Fruit fly (Drosophila melanogaster) whole organism, embryonic: ENCODE measurements around the gene alphaTub67C.

Experiments
- Antp ChIP-seq: fragments of 200-800 bp; sonication (Bioruptor generic); optimal IDR thresholded peaks from 3 replicates; lab custom pipeline; 2016; ENCODE audit warnings: missing biosample characterization, missing genetic modification characterization
- BEAF-32 ChIP-seq: fragments of 200-800 bp; sonication (Bioruptor generic); optimal IDR thresholded peaks from 3 replicates; lab custom pipeline; 2017; ENCODE audit warnings: missing biosample characterization, missing genetic modification characterization, mild to moderate bottlenecking, moderate library complexity, missing genetic modification reagents
- CG10274 ChIP-seq: fragments of 200-800 bp; sonication (Bioruptor generic); optimal IDR thresholded peaks from 3 replicates; lab custom pipeline; 2017; ENCODE audit warnings: missing biosample characterization, mild to moderate bottlenecking, missing genetic modification characterization
- CG11504 ChIP-seq: fragments of 200-800 bp; sonication (Bioruptor generic); optimal IDR thresholded peaks from 3 replicates; lab custom pipeline; 2019; ENCODE audit warnings: missing biosample characterization, mild to moderate bottlenecking, missing genetic modification characterization, moderate library complexity
- CG12659 ChIP-seq: fragments of 200-800 bp; sonication (Bioruptor generic); optimal IDR thresholded peaks from 3 replicates; lab custom pipeline; 2017; ENCODE audit warnings: mild to moderate bottlenecking, missing biosample characterization, missing genetic modification reagents, missing genetic modification characterization
- CG12942 ChIP-seq: fragments of 200-800 bp; sonication (Bioruptor generic); optimal IDR thresholded peaks from 3 replicates; lab custom pipeline; 2016; ENCODE audit warnings: missing biosample characterization, missing genetic modification characterization
- CG1602 ChIP-seq: fragments of 200-800 bp; sonication (Bioruptor generic); optimal IDR thresholded peaks from 3 replicates; lab custom pipeline; 2016; ENCODE audit warnings: missing biosample characterization, missing genetic modification characterization
- CG16863 ChIP-seq: fragments of 200-800 bp; sonication (Bioruptor generic); optimal IDR thresholded peaks from 3 replicates; lab custom pipeline; 2016; ENCODE audit warnings: missing biosample characterization, missing genetic modification characterization
- CG17359 ChIP-seq: fragments of 200-800 bp; sonication (Bioruptor generic); optimal IDR thresholded peaks from 3 replicates; lab custom pipeline; 2018; ENCODE audit warnings: missing biosample characterization, mild to moderate bottlenecking, missing genetic modification characterization, moderate library complexity
- CG17802 ChIP-seq: fragments of 200-800 bp; sonication (Bioruptor generic); optimal IDR thresholded peaks from 2 replicates; lab custom pipeline; 2018; ENCODE audit warnings: missing biosample characterization, mild to moderate bottlenecking, missing genetic modification characterization, moderate library complexity
- CG18262 ChIP-seq: fragments of 200-800 bp; optimal IDR thresholded peaks from 3 replicates; lab custom pipeline; 2019; ENCODE audit warnings: missing biosample characterization, mild to moderate bottlenecking, missing genetic modification characterization, moderate library complexity
- CG18764 ChIP-seq: fragments of 200-800 bp; sonication (Bioruptor generic); optimal IDR thresholded peaks from 3 replicates; lab custom pipeline; 2016; ENCODE audit warnings: missing biosample characterization, missing genetic modification characterization
- CG30020 ChIP-seq: fragments of 200-800 bp; optimal IDR thresholded peaks from 2 replicates; lab custom pipeline; 2019; ENCODE audit warnings: missing biosample characterization, mild to moderate bottlenecking, missing genetic modification characterization, moderate library complexity
- CG30403 ChIP-seq: fragments of 200-800 bp; sonication (Bioruptor generic); optimal IDR thresholded peaks from 3 replicates; lab custom pipeline; 2016; ENCODE audit warnings: missing biosample characterization, missing genetic modification characterization
- CG31388 ChIP-seq: fragments of 200-800 bp; sonication (Bioruptor generic); optimal IDR thresholded peaks from 2 replicates; lab custom pipeline; 2016; ENCODE audit warnings: missing biosample characterization, missing genetic modification characterization
- CG3838 ChIP-seq: fragments of 200-800 bp; sonication (Bioruptor generic); optimal IDR thresholded peaks from 3 replicates; lab custom pipeline; 2016; ENCODE audit warnings: missing biosample characterization, missing genetic modification characterization
- CG5245 ChIP-seq: fragments of 200-800 bp; sonication (Bioruptor generic); optimal IDR thresholded peaks from 3 replicates; lab custom pipeline; 2016; ENCODE audit warnings: missing biosample characterization, missing genetic modification characterization
- CG7357 ChIP-seq: fragments of 200-800 bp; sonication (Bioruptor generic); IDR thresholded peaks from 3 replicates; pipeline ENCODE4 v1.3.6; 2022; ENCODE audit warnings: missing biosample characterization, missing genetic modification characterization
- CG8478 ChIP-seq: fragments of >200 bp; optimal IDR thresholded peaks from 2 replicates; lab custom pipeline; 2018
- CG8924 ChIP-seq: fragments of 200-800 bp; optimal IDR thresholded peaks from 3 replicates; lab custom pipeline; 2019; ENCODE audit warnings: missing biosample characterization, mild to moderate bottlenecking, missing genetic modification characterization, moderate library complexity
- CG9932 ChIP-seq: fragments of 200-800 bp; sonication (Bioruptor generic); IDR thresholded peaks from 2 replicates; pipeline ENCODE4 v1.3.6; 2022; ENCODE audit warnings: missing biosample characterization, missing genetic modification characterization
- CrebB ChIP-seq: fragments of 200-800 bp; sonication (Bioruptor generic); optimal IDR thresholded peaks from 3 replicates; lab custom pipeline; 2018; ENCODE audit warnings: missing biosample characterization, mild to moderate bottlenecking, missing genetic modification characterization
- ERR ChIP-seq: fragments of 200-800 bp; sonication (Bioruptor generic); optimal IDR thresholded peaks from 2 replicates; lab custom pipeline; 2016; ENCODE audit warnings: missing biosample characterization, missing genetic modification characterization
- Ets65A ChIP-seq: fragments of 200-800 bp; sonication (Bioruptor generic); peaks from one replicate; lab custom pipeline; 2016; ENCODE audit warnings: missing biosample characterization, missing genetic modification characterization
- Hey ChIP-seq: fragments of 200-800 bp; sonication (Bioruptor generic); optimal IDR thresholded peaks from 3 replicates; lab custom pipeline; 2018; ENCODE audit warnings: missing biosample characterization, mild to moderate bottlenecking, missing genetic modification characterization
- HmgD ChIP-seq: fragments of 200-800 bp; sonication (Bioruptor generic); optimal IDR thresholded peaks from 3 replicates; lab custom pipeline; 2016; ENCODE audit warnings: missing biosample characterization, missing genetic modification characterization
- Hmx ChIP-seq: fragments of 200-800 bp; sonication (Bioruptor generic); optimal IDR thresholded peaks from 2 replicates; lab custom pipeline; 2016; ENCODE audit warnings: missing biosample characterization, missing genetic modification characterization
- Lpt ChIP-seq: fragments of >200 bp; optimal IDR thresholded peaks from 2 replicates; lab custom pipeline; 2018; ENCODE audit warnings: missing biosample characterization, missing genetic modification characterization
- Nf-YC ChIP-seq: fragments of 200-800 bp; optimal IDR thresholded peaks from 3 replicates; lab custom pipeline; 2019; ENCODE audit warnings: missing biosample characterization, mild to moderate bottlenecking, missing genetic modification characterization, moderate library complexity
- Opbp ChIP-seq: fragments of 200-800 bp; sonication (Bioruptor generic); IDR thresholded peaks from 3 replicates; pipeline ENCODE4 v1.3.6; 2022; ENCODE audit warnings: missing biosample characterization, missing genetic modification characterization; ENCODE audit not compliant: partially characterized antibody
- Xrp1 ChIP-seq: fragments of 200-800 bp; sonication (Bioruptor generic); IDR thresholded peaks from 2 replicates; pipeline ENCODE4 v1.3.6; 2022; ENCODE audit warnings: missing biosample characterization, missing genetic modification characterization
- bcd ChIP-seq: fragments of 200-800 bp; sonication (Bioruptor generic); optimal IDR thresholded peaks from 2 replicates; lab custom pipeline; 2017; ENCODE audit warnings: missing biosample characterization, mild to moderate bottlenecking, missing genetic modification characterization
- dan ChIP-seq: fragments of 200-800 bp; sonication (Bioruptor generic); IDR thresholded peaks from 2 replicates; pipeline ENCODE4 v1.3.6; 2022; ENCODE audit warnings: missing biosample characterization, missing genetic modification characterization
- ems ChIP-seq: fragments of 200-800 bp; sonication (Bioruptor generic); optimal IDR thresholded peaks from 3 replicates; lab custom pipeline; 2016; ENCODE audit warnings: missing biosample characterization, missing genetic modification characterization
- esg ChIP-seq: fragments of 200-800 bp; sonication (Bioruptor generic); conservative IDR thresholded peaks from 2 replicates; pipeline ENCODE4 v1.3.6; 2022; ENCODE audit warnings: missing biosample characterization, missing genetic modification characterization
- ewg ChIP-seq: fragments of 200-800 bp; sonication (Bioruptor generic); optimal IDR thresholded peaks from 3 replicates; lab custom pipeline; 2017; ENCODE audit warnings: mild to moderate bottlenecking, missing biosample characterization, missing genetic modification reagents, missing genetic modification characterization
- gfzf ChIP-seq: fragments of 200-800 bp; sonication (Bioruptor generic); optimal IDR thresholded peaks from 2 replicates; lab custom pipeline; 2016; ENCODE audit warnings: missing biosample characterization, mild to moderate bottlenecking, missing genetic modification characterization, moderate library complexity
- gt ChIP-seq: fragments of 200-800 bp; sonication (Bioruptor generic); IDR thresholded peaks from 2 replicates; pipeline ENCODE4 v1.3.6; 2022; ENCODE audit warnings: missing biosample characterization, missing genetic modification characterization
- h ChIP-seq: fragments of >200 bp; optimal IDR thresholded peaks from 2 replicates; lab custom pipeline; 2017
- knrl ChIP-seq: fragments of 200-800 bp; sonication (Bioruptor generic); IDR thresholded peaks from 3 replicates; pipeline ENCODE4 v1.3.6; 2022; ENCODE audit warnings: missing biosample characterization, missing genetic modification characterization; ENCODE audit not compliant: partially characterized antibody
- lbe ChIP-seq: fragments of 200-800 bp; sonication (Bioruptor generic); optimal IDR thresholded peaks from 2 replicates; lab custom pipeline; 2016; ENCODE audit warnings: missing biosample characterization, mild to moderate bottlenecking, missing genetic modification characterization
- mirr ChIP-seq: fragments of 200-800 bp; sonication (Bioruptor generic); optimal IDR thresholded peaks from 3 replicates; lab custom pipeline; 2018; ENCODE audit warnings: missing biosample characterization, mild to moderate bottlenecking, missing genetic modification characterization
- p53 ChIP-seq: fragments of 200-800 bp; sonication (Bioruptor generic); optimal IDR thresholded peaks from 2 replicates; lab custom pipeline; 2016; ENCODE audit warnings: missing biosample characterization, missing genetic modification characterization
- pan ChIP-seq, 4 experiments: fragments of >200 bp in 3 of 4; fragments of 200-800 bp in 1 of 4; sonication (Bioruptor generic) in 1 of 4; optimal IDR thresholded peaks in 3 of 4; IDR thresholded peaks in 1 of 4; 2 replicates each; pipeline versions ENCODE4 v1.3.6 to Lab custom; 2017 to 2022; ENCODE audit warnings: missing biosample characterization in 2 of 4, missing genetic modification characterization in 2 of 4, mixed read lengths in 1 of 4
- pita ChIP-seq: fragments of 200-800 bp; sonication (Bioruptor generic); optimal IDR thresholded peaks from 2 replicates; lab custom pipeline; 2017; ENCODE audit warnings: missing biosample characterization, mild to moderate bottlenecking, missing genetic modification characterization
- salm ChIP-seq: fragments of 200-800 bp; sonication (Bioruptor generic); optimal IDR thresholded peaks from 2 replicates; lab custom pipeline; 2018; ENCODE audit warnings: missing biosample characterization, mild to moderate bottlenecking, missing genetic modification characterization
- sob ChIP-seq: fragments of 200-800 bp; sonication (Bioruptor generic); IDR thresholded peaks from 2 replicates; pipeline ENCODE4 v1.3.6; 2022; ENCODE audit warnings: missing biosample characterization, missing genetic modification characterization
- trem ChIP-seq: fragments of 200-800 bp; optimal IDR thresholded peaks from 3 replicates; lab custom pipeline; 2019; ENCODE audit warnings: missing biosample characterization, mild to moderate bottlenecking, missing genetic modification characterization, moderate library complexity
- z ChIP-seq: fragments of 200-800 bp; sonication (Bioruptor generic); IDR thresholded peaks from 3 replicates; pipeline ENCODE4 v1.3.6; 2022; ENCODE audit warnings: missing biosample characterization, missing genetic modification characterization
- zen2 ChIP-seq: fragments of 200-800 bp; sonication (Bioruptor generic); IDR thresholded peaks from 3 replicates; pipeline ENCODE4 v1.3.6; 2022; ENCODE audit warnings: missing biosample characterization, missing genetic modification characterization; ENCODE audit not compliant: partially characterized antibody
- zfh1 ChIP-seq: fragments of 200-800 bp; sonication (Bioruptor generic); IDR thresholded peaks from 3 replicates; pipeline ENCODE4 v1.3.6; 2022; ENCODE audit warnings: missing biosample characterization, missing genetic modification characterization

The alphaTub67C gene

dm6 chr3L:9729795-9730421, 48.8 kb downstream of the alphaTub67C start, which contains the start of gene ATPsynB (continued):
- TF ChIP-seq CG8924 (no peak), CG12942 (peak; percentile 19), Opbp (GFP tag; lab: Robert Waterston, UW) (peak; percentile 42; the same call in 1 of the 3 replicates), CG1602 (GFP tag; lab: Kevin White, UChicago) (no peak), CG7357 (GFP tag; lab: Robert Waterston, UW) (no peak), bcd (GFP tag; lab: Kevin White, UChicago) (no peak), CG30403 (peak; percentile 17), CG12659 (GFP tag; lab: Kevin White, UChicago) (peak; percentile 72), Antp (GFP tag; lab: Kevin White, UChicago) (no peak), knrl (GFP tag; lab: Robert Waterston, UW) (peak; percentile 32; the same call in 1 of the 3 replicates), p53 (GFP tag; lab: Kevin White, UChicago) (no peak), ems (GFP tag; lab: Kevin White, UChicago) (no peak), CG3838 (GFP tag; lab: Kevin White, UChicago) (no peak), CG17802 (tag; lab: Kevin White, UChicago) (no peak), esg (GFP tag; lab: Robert Waterston, UW) (no peak), CG18764 (GFP tag; lab: Kevin White, UChicago) (no peak), sob (GFP tag; lab: Robert Waterston, UW) (peak; percentile 59; the same call in 1 of the 2 replicates), CG18262 (no peak), CG17359 (tag; lab: Kevin White, UChicago) (no peak), pan (optimal IDR thresholded peaks at IDR 0.05; lab: Kevin White, UChicago) (no peak), pan (GFP tag; optimal IDR thresholded peaks at IDR 0.05 in 1 of 2, IDR thresholded peaks at IDR 0.05 in 1 of 2) (peak in 1 of 2 experiments; percentile 39), lbe (GFP tag; lab: Kevin White, UChicago) (no peak), CG16863 (GFP tag; lab: Kevin White, UChicago) (no peak), CG9932 (peak; percentile 55), gt (GFP tag; lab: Robert Waterston, UW) (no peak), dan (GFP tag; lab: Robert Waterston, UW) (no peak), ERR (GFP tag; lab: Kevin White, UChicago) (no peak), CG31388 (no peak), zen2 (GFP tag; lab: Robert Waterston, UW) (no peak), CrebB (tag; lab: Kevin White, UChicago) (no peak), h (lab: Kevin White, UChicago) (no peak), z (GFP tag; lab: Robert Waterston, UW) (0 out of 3 replicates have a peak, but pooled peaks have one; percentile 13), mirr (no peak), CG10274 (GFP tag; lab: Kevin White, UChicago) (no peak), trem (tag; lab: Kevin White, UChicago) (peak; percentile 57), HmgD (GFP tag; lab: Kevin White, UChicago) (peak; percentile 36), Nf-YC (tag; lab: Kevin White, UChicago) (no peak), CG11504 (tag; lab: Kevin White, UChicago) (no peak), Ets65A (GFP tag; lab: Kevin White, UChicago) (peak; percentile 30), salm (tag; lab: Kevin White, UChicago) (no peak), pita (GFP tag; lab: Kevin White, UChicago) (no peak), ewg (peak; percentile 21), Hey (tag; lab: Kevin White, UChicago) (no peak), Lpt (GFP tag; lab: Kevin White, UChicago) (no peak), Hmx (GFP tag; lab: Kevin White, UChicago) (no peak), CG8478 (lab: Kevin White, UChicago) (no peak), BEAF-32 (GFP tag; lab: Kevin White, UChicago) (peak; percentile 39), Xrp1 (GFP tag; lab: Robert Waterston, UW) (peak; percentile 53), zfh1 (no peak), CG5245 (GFP tag; lab: Kevin White, UChicago) (no peak), gfzf (peak; percentile 18), CG30020 (no peak)
